Fruit fly (Drosophila melanogaster) whole organism, adult: Measurements from ENCODE around the gene ppl.

Experiments
- CG11617 ChIP-seq: fragments of 200-800 bp; sonication (Bioruptor generic); optimal IDR thresholded peaks from 2 replicates; lab custom pipeline; 2017; ENCODE audit warnings: mild to moderate bottlenecking, missing biosample characterization, missing genetic modification reagents, missing genetic modification characterization
- CG12768 ChIP-seq: fragments of 200-800 bp; sonication (Bioruptor generic); optimal IDR thresholded peaks from 2 replicates; lab custom pipeline; 2017; ENCODE audit warnings: missing biosample characterization, missing genetic modification characterization, mild to moderate bottlenecking, moderate library complexity, missing genetic modification reagents
- CG14711 ChIP-seq: fragments of 200-800 bp; sonication (Bioruptor generic); optimal IDR thresholded peaks from 2 replicates; lab custom pipeline; 2018; ENCODE audit warnings: missing biosample characterization, mild to moderate bottlenecking, missing genetic modification characterization, moderate library complexity
- CG1620 ChIP-seq: fragments of 200-800 bp; sonication (Bioruptor generic); optimal IDR thresholded peaks from 2 replicates; lab custom pipeline; 2016; ENCODE audit warnings: missing biosample characterization, missing genetic modification characterization
- CG33017 ChIP-seq: fragments of 200-800 bp; sonication (Bioruptor generic); optimal IDR thresholded peaks from 2 replicates; lab custom pipeline; 2018; ENCODE audit warnings: missing biosample characterization, mild to moderate bottlenecking, missing genetic modification characterization, moderate library complexity
- CG5204 ChIP-seq: fragments of 200-800 bp; sonication (Bioruptor generic); optimal IDR thresholded peaks from 2 replicates; lab custom pipeline; 2016; ENCODE audit warnings: missing biosample characterization, missing genetic modification characterization
- CG7045 ChIP-seq: fragments of 200-800 bp; sonication (Bioruptor generic); optimal IDR thresholded peaks from 2 replicates; lab custom pipeline; 2017; ENCODE audit warnings: missing biosample characterization, mild to moderate bottlenecking, missing genetic modification characterization
- CG7101 ChIP-seq: fragments of 200-800 bp; sonication (Bioruptor generic); optimal IDR thresholded peaks from 2 replicates; lab custom pipeline; 2018; ENCODE audit warnings: missing biosample characterization, mild to moderate bottlenecking, missing genetic modification characterization, moderate library complexity
- Clk ChIP-seq: fragments of 200-800 bp; sonication (Bioruptor generic); optimal IDR thresholded peaks from 2 replicates; lab custom pipeline; 2017; ENCODE audit warnings: missing biosample characterization, missing genetic modification characterization
- Crg-1 ChIP-seq: fragments of 200-800 bp; sonication (Bioruptor generic); optimal IDR thresholded peaks from 2 replicates; lab custom pipeline; 2016; ENCODE audit warnings: missing biosample characterization, missing genetic modification characterization
- Hr96 ChIP-seq: fragments of 200-800 bp; sonication (Bioruptor generic); optimal IDR thresholded peaks from 2 replicates; lab custom pipeline; 2016; ENCODE audit warnings: missing biosample characterization, missing genetic modification characterization
- Mnt ChIP-seq: fragments of 200-800 bp; sonication (Bioruptor generic); optimal IDR thresholded peaks from 2 replicates; lab custom pipeline; 2016; ENCODE audit warnings: missing biosample characterization, mild to moderate bottlenecking, missing genetic modification characterization
- bab1 ChIP-seq: fragments of 200-800 bp; sonication (Bioruptor generic); optimal IDR thresholded peaks from 3 replicates; lab custom pipeline; 2019; ENCODE audit warnings: missing biosample characterization, mild to moderate bottlenecking, missing genetic modification characterization, moderate library complexity
- cic ChIP-seq: fragments of 200-800 bp; sonication (Bioruptor generic); optimal IDR thresholded peaks from 2 replicates; lab custom pipeline; 2017; ENCODE audit warnings: missing biosample characterization, mild to moderate bottlenecking, missing genetic modification characterization, moderate library complexity
- cnc ChIP-seq, 2 experiments: fragments of >200 bp; optimal IDR thresholded peaks; 2 replicates each; lab custom pipeline; 2017
- kay ChIP-seq: fragments of 200-800 bp; sonication (Bioruptor generic); peaks from one replicate; lab custom pipeline; 2016; ENCODE audit warnings: missing biosample characterization, missing genetic modification characterization, borderline replicate concordance
- ovo ChIP-seq: fragments of 200-800 bp; sonication (Bioruptor generic); optimal IDR thresholded peaks from 2 replicates; lab custom pipeline; 2016; ENCODE audit warnings: missing biosample characterization, missing genetic modification characterization
- pad ChIP-seq: fragments of 200-800 bp; sonication (Bioruptor generic); optimal IDR thresholded peaks from 3 replicates; lab custom pipeline; 2017; ENCODE audit warnings: missing biosample characterization, missing genetic modification characterization, mild to moderate bottlenecking, moderate library complexity, missing genetic modification reagents
- tj ChIP-seq: fragments of 200-800 bp; sonication (Bioruptor generic); optimal IDR thresholded peaks from 3 replicates; lab custom pipeline; 2017; ENCODE audit warnings: missing biosample characterization, mild to moderate bottlenecking, missing genetic modification characterization, moderate library complexity
- toe ChIP-seq: fragments of 200-800 bp; sonication (Bioruptor generic); optimal IDR thresholded peaks from 2 replicates; lab custom pipeline; 2016; ENCODE audit warnings: missing biosample characterization, missing genetic modification characterization

ppl gene

dm6 chr3L:21285639-21286338, 4.5 kb upstream of the ppl start, which contains the start of the genes CG12974 and pzg:
Gene CG12974, minus strand, starts transcription at chr3L:21285962.
Gene pzg, plus strand, starts transcription at chr3L:21286099.
- TF ChIP-seq Hr96 (GFP tag; lab: Kevin White, UChicago), result peak; percentile 66
- TF ChIP-seq cnc (optimal IDR thresholded peaks at IDR 0.05; lab: Kevin White, UChicago), result no peak
- peak; percentile 73 for TF ChIP-seq tj (GFP tag; lab: Kevin White, UChicago)
- no peak for TF ChIP-seq CG12768 (GFP tag; lab: Kevin White, UChicago)
- no peak for TF ChIP-seq CG5204
- peak; percentile 50 for TF ChIP-seq Crg-1
- peak; percentile 77 for TF ChIP-seq Mnt (GFP tag; lab: Kevin White, UChicago)
- peak; percentile 65 for TF ChIP-seq Clk (GFP tag; lab: Kevin White, UChicago)
- peak; percentile 77 for TF ChIP-seq toe (GFP tag; lab: Kevin White, UChicago)
- peak; percentile 84 for TF ChIP-seq CG11617 (GFP tag; lab: Kevin White, UChicago)
- TF ChIP-seq kay (GFP tag; lab: Kevin White, UChicago), result no peak
- TF ChIP-seq pad (GFP tag; lab: Kevin White, UChicago), result peak; percentile 77
- peak; percentile 58 for TF ChIP-seq CG14711 (tag; lab: Kevin White, UChicago)
- TF ChIP-seq CG1620 (GFP tag; lab: Kevin White, UChicago), result peak; percentile 84
- TF ChIP-seq ovo (GFP tag; lab: Kevin White, UChicago), result peak; percentile 58
- TF ChIP-seq CG7045 (GFP tag; lab: Kevin White, UChicago), result peak; percentile 70
- TF ChIP-seq cic (GFP tag; lab: Kevin White, UChicago), result no peak
- TF ChIP-seq CG7101 (tag; lab: Kevin White, UChicago), result peak; percentile 70
- TF ChIP-seq CG33017 (tag; lab: Kevin White, UChicago), result peak; percentile 46
- peak; percentile 97 for TF ChIP-seq bab1 (GFP tag; lab: Kevin White, UChicago)

DNA sequence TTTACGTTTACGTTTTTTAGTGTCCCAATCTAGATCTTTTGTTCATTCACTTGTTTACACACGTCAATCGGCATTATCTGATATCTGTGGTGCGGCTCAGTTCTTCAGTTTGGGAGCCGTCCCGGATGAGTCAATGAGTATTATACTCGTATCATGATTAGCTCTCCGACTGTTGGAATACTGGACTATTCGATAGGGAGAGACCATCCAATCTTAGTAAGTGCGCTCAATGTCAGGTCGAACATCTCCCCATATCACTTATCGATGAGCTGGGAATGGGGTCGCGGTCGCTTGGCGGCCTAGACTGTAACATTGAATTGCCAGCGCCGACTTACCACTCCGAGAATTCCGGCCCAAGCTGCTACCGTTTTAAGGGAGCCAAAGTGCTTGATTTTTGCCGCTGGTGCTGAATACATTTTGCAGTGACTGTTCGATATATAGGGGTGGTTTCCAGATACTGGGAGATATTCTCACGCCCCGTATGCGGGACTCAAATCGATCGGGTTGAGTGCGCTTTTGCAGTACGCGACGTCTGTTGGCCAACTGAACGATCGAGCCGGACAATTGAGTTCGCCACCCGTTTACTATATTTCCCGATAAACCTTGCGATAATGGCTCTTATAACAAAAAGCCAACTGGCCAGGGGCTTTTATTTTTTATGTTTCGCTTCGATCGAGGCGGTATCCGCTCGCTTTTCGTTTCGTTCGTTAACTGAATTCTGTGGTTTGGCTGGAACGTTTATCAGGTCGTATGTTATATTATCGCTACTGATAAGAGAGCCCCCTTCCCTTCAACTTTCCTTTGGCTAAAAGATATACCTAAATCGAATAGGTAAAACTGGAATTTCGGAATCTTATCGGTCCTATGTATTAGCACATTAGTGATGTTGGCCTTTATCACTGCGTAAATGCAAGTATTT, 3.7 kb upstream of the ppl start:
- TF ChIP-seq cic (GFP tag; lab: Kevin White, UChicago), result peak; percentile 27
- no peak for TF ChIP-seq CG1620 (GFP tag; lab: Kevin White, UChicago)

DNA sequence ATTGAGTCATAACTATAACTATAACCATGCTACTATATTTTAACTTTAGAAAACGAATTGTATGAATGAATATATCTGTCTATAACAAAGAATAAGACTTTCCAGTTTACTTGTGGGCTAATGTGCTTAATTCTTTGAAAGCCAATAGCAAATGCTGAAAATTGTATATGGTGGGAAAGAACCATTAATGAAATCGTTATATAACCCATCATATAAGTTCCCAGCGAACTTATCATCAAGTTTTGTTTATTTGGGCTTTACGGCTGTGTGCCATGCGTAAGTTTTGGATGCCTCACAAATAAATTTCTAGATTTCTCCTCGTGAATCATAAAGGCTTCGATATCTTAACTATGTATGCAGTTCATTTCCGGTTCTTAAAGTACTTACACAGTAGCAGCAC, 2.5 kb upstream of the ppl start:
- TF ChIP-seq CG5204 (no peak), CG12768 (GFP tag; lab: Kevin White, UChicago) (no peak), tj (GFP tag; lab: Kevin White, UChicago) (no peak), toe (GFP tag; lab: Kevin White, UChicago) (no peak), Clk (GFP tag; lab: Kevin White, UChicago) (no peak), CG14711 (tag; lab: Kevin White, UChicago) (no peak), CG7045 (GFP tag; lab: Kevin White, UChicago) (no peak), cnc (optimal IDR thresholded peaks at IDR 0.05; lab: Kevin White, UChicago) (no peak), CG7101 (tag; lab: Kevin White, UChicago) (no peak)

dm6 chr3L:21282741-21283140, 1.4 kb upstream of the ppl start:
- no peak for TF ChIP-seq kay (GFP tag; lab: Kevin White, UChicago)
- TF ChIP-seq ovo (GFP tag; lab: Kevin White, UChicago), result no peak
- TF ChIP-seq CG7101 (tag; lab: Kevin White, UChicago), result no peak
- TF ChIP-seq Crg-1, result no peak
- TF ChIP-seq pad (GFP tag; lab: Kevin White, UChicago), result no peak
- TF ChIP-seq toe (GFP tag; lab: Kevin White, UChicago), result no peak
- TF ChIP-seq CG33017 (tag; lab: Kevin White, UChicago), result no peak
- TF ChIP-seq cnc (optimal IDR thresholded peaks at IDR 0.05; lab: Kevin White, UChicago), result no peak
- no peak for TF ChIP-seq bab1 (GFP tag; lab: Kevin White, UChicago)
- TF ChIP-seq CG12768 (GFP tag; lab: Kevin White, UChicago), result no peak
- TF ChIP-seq CG5204, result no peak
- no peak for TF ChIP-seq cic (GFP tag; lab: Kevin White, UChicago)
- TF ChIP-seq CG11617 (GFP tag; lab: Kevin White, UChicago), result no peak

DNA sequence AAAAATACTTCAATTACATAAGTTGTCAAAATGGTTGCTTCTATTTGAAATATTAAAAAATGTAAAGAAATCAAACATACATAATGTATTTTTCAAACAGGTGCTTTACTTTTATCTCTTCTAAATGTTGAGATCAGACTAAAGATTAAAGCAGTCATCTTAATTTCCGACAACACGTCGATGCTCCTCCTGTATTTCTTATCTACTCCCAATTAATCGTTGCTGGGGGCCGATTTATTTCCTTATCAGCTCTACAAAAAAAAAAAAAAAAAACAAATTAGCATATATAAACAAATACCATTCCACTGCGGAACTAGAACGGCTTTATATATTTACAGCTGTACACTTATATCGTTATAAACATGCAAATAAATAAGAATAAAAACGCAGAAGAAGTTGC, 400 bp upstream of the ppl start:
- TF ChIP-seq Hr96 (GFP tag; lab: Kevin White, UChicago) (no peak), CG7101 (tag; lab: Kevin White, UChicago) (no peak), CG33017 (tag; lab: Kevin White, UChicago) (no peak), CG11617 (GFP tag; lab: Kevin White, UChicago) (no peak), tj (GFP tag; lab: Kevin White, UChicago) (no peak), cnc (optimal IDR thresholded peaks at IDR 0.05; lab: Kevin White, UChicago) (no peak), Mnt (GFP tag; lab: Kevin White, UChicago) (no peak), CG12768 (GFP tag; lab: Kevin White, UChicago) (no peak), ovo (GFP tag; lab: Kevin White, UChicago) (no peak), CG1620 (GFP tag; lab: Kevin White, UChicago) (no peak), kay (GFP tag; lab: Kevin White, UChicago) (no peak)
